Worm (Caenorhabditis elegans) whole organism, mixed stage, embryonic: ENCODE data around the gene pqn-29.

Source experiments
- bed-3 ChIP-seq: fragments of 200-800 bp; sonication (Bioruptor generic); optimal IDR thresholded peaks from 3 replicates; lab custom pipeline; 2018; ENCODE audit warnings: mild to moderate bottlenecking, missing genetic modification characterization, moderate library complexity, missing compliant biosample characterization
- ceh-39 ChIP-seq: fragments of 150-350 bp; optimal IDR thresholded peaks from 2 replicates; lab custom pipeline; 2014; ENCODE audit warnings: missing biosample characterization, missing genetic modification characterization
- mep-1 ChIP-seq: fragments of 150-350 bp; optimal IDR thresholded peaks from 2 replicates; lab custom pipeline; 2017; ENCODE audit warnings: missing biosample characterization, missing genetic modification reagents, missing genetic modification characterization, inconsistent platforms
- tbx-8 ChIP-seq: fragments of 200-800 bp; sonication (Bioruptor generic); optimal IDR thresholded peaks from 2 replicates; lab custom pipeline; 2018; ENCODE audit warnings: mild to moderate bottlenecking, missing genetic modification characterization, moderate library complexity, missing compliant biosample characterization
- unc-120 ChIP-seq: sonication (generic microtip); optimal IDR thresholded peaks from 2 replicates; lab custom pipeline; 2017; ENCODE audit warnings: missing genetic modification characterization, missing compliant biosample characterization; ENCODE audit not compliant: poor library complexity, severe bottlenecking

The pqn-29 gene

ce11 chrIII:4594324-4594723 lies 51.8 kb downstream of the pqn-29 start, which contains the start of gene apc-11:
apc-11 (minus strand) TSS chrIII:4594424.
- TF ChIP-seq bed-3 (GFP tag; lab: Kevin White, UChicago) = no peak
- TF ChIP-seq ceh-39 = no peak
- TF ChIP-seq mep-1 = no peak
- no peak for TF ChIP-seq tbx-8 (GFP tag; lab: Kevin White, UChicago)
- TF ChIP-seq unc-120 (tag; lab: Kevin White, UChicago) = no peak
